Fruit fly (Drosophila melanogaster) whole organism, embryonic: ENCODE results near the gene nSMase.

Source experiments
- BtbVII ChIP-seq: fragments of 200-800 bp; sonication (Bioruptor generic); optimal IDR thresholded peaks from 3 replicates; lab custom pipeline; 2017; ENCODE audit warnings: missing biosample characterization, mild to moderate bottlenecking, missing genetic modification characterization
- CG10147 ChIP-seq: fragments of 200-800 bp; sonication (Bioruptor generic); optimal IDR thresholded peaks from 2 replicates; lab custom pipeline; 2019; ENCODE audit warnings: missing biosample characterization, mild to moderate bottlenecking, missing genetic modification characterization, moderate library complexity
- CG10431 ChIP-seq: fragments of 200-800 bp; sonication (Bioruptor generic); optimal IDR thresholded peaks from 3 replicates; lab custom pipeline; 2018; ENCODE audit warnings: missing biosample characterization, mild to moderate bottlenecking, missing genetic modification characterization
- CG10543 ChIP-seq: fragments of 200-800 bp; sonication (Bioruptor generic); optimal IDR thresholded peaks from 3 replicates; lab custom pipeline; 2017; ENCODE audit warnings: missing biosample characterization, mild to moderate bottlenecking, missing genetic modification characterization, moderate library complexity
- CG10654 ChIP-seq: fragments of 200-800 bp; sonication (Bioruptor generic); optimal IDR thresholded peaks from 2 replicates; lab custom pipeline; 2016; ENCODE audit warnings: missing biosample characterization, missing genetic modification characterization
- CG11085 ChIP-seq: fragments of 200-800 bp; sonication (Bioruptor generic); IDR thresholded peaks from 2 replicates; pipeline ENCODE4 v1.3.6; 2022; ENCODE audit warnings: missing biosample characterization, missing genetic modification characterization
- CG12391 ChIP-seq: fragments of 200-800 bp; sonication (Bioruptor generic); optimal IDR thresholded peaks from 3 replicates; lab custom pipeline; 2018; ENCODE audit warnings: missing biosample characterization, mild to moderate bottlenecking, missing genetic modification characterization, moderate library complexity
- CG12659 ChIP-seq: fragments of 200-800 bp; sonication (Bioruptor generic); optimal IDR thresholded peaks from 3 replicates; lab custom pipeline; 2017; ENCODE audit warnings: mild to moderate bottlenecking, missing biosample characterization, missing genetic modification reagents, missing genetic modification characterization
- CG13424 ChIP-seq: fragments of 200-800 bp; sonication (Bioruptor generic); optimal IDR thresholded peaks from 2 replicates; lab custom pipeline; 2019; ENCODE audit warnings: missing biosample characterization, mild to moderate bottlenecking, missing genetic modification characterization, moderate library complexity
- CG14050 ChIP-seq: fragments of 200-800 bp; sonication (Bioruptor generic); IDR thresholded peaks from 3 replicates; pipeline ENCODE4 v1.3.6; 2022; ENCODE audit warnings: missing biosample characterization, missing genetic modification characterization
- CG16779 ChIP-seq: fragments of 200-800 bp; sonication (Bioruptor generic); IDR thresholded peaks from 2 replicates; pipeline ENCODE4 v1.3.6; 2022; ENCODE audit warnings: missing biosample characterization, missing genetic modification characterization
- CG16815 ChIP-seq: fragments of 200-800 bp; sonication (Bioruptor generic); optimal IDR thresholded peaks from 3 replicates; lab custom pipeline; 2017; ENCODE audit warnings: missing biosample characterization, mild to moderate bottlenecking, missing genetic modification characterization
- CG2120 ChIP-seq: fragments of 200-800 bp; sonication (Bioruptor generic); optimal IDR thresholded peaks from 3 replicates; lab custom pipeline; 2016; ENCODE audit warnings: missing biosample characterization, missing genetic modification characterization
- CG32532 ChIP-seq: fragments of 200-800 bp; sonication (Bioruptor generic); IDR thresholded peaks from 2 replicates; pipeline ENCODE4 v1.3.6; 2022; ENCODE audit warnings: missing biosample characterization, missing genetic modification characterization
- CG33557 ChIP-seq: fragments of 200-800 bp; sonication (Bioruptor generic); optimal IDR thresholded peaks from 2 replicates; lab custom pipeline; 2019; ENCODE audit warnings: missing biosample characterization, mild to moderate bottlenecking, missing genetic modification characterization, moderate library complexity
- CG43689 ChIP-seq: fragments of 200-800 bp; sonication (Bioruptor generic); IDR thresholded peaks from 2 replicates; pipeline ENCODE4 v1.3.6; 2022; ENCODE audit warnings: missing biosample characterization, missing genetic modification characterization
- CG8281 ChIP-seq: fragments of 200-800 bp; sonication (Bioruptor generic); optimal IDR thresholded peaks from 2 replicates; lab custom pipeline; 2018; ENCODE audit warnings: missing biosample characterization, mild to moderate bottlenecking, missing genetic modification characterization, moderate library complexity
- CG8765 ChIP-seq: fragments of 200-800 bp; sonication (Bioruptor generic); IDR thresholded peaks from 2 replicates; pipeline ENCODE4 v1.3.6; 2022; ENCODE audit warnings: missing biosample characterization, missing genetic modification characterization
- Dip3 ChIP-seq: fragments of 200-800 bp; sonication (Bioruptor generic); optimal IDR thresholded peaks from 3 replicates; lab custom pipeline; 2016; ENCODE audit warnings: missing biosample characterization, missing genetic modification characterization
- E2f2 ChIP-seq: fragments of 200-800 bp; sonication (Bioruptor generic); IDR thresholded peaks from 2 replicates; pipeline ENCODE4 v1.3.6; 2022; ENCODE audit warnings: missing biosample characterization, missing genetic modification characterization
- Eip74EF ChIP-seq, 2 experiments: fragments of 200-800 bp in 1 of 2; fragments of >200 bp in 1 of 2; sonication (Bioruptor generic) in 1 of 2; optimal IDR thresholded peaks; 2 replicates each; lab custom pipeline; 2017 to 2019; ENCODE audit warnings: missing biosample characterization in 2 of 2, missing genetic modification characterization in 2 of 2, mild to moderate bottlenecking in 1 of 2, moderate library complexity in 1 of 2
- Elba2 ChIP-seq: fragments of 200-800 bp; sonication (Bioruptor generic); optimal IDR thresholded peaks from 3 replicates; lab custom pipeline; 2016; ENCODE audit warnings: missing biosample characterization, missing genetic modification characterization
- Ets65A ChIP-seq: fragments of 200-800 bp; sonication (Bioruptor generic); peaks from one replicate; lab custom pipeline; 2016; ENCODE audit warnings: missing biosample characterization, missing genetic modification characterization
- HmgD ChIP-seq: fragments of 200-800 bp; sonication (Bioruptor generic); optimal IDR thresholded peaks from 3 replicates; lab custom pipeline; 2016; ENCODE audit warnings: missing biosample characterization, missing genetic modification characterization
- HmgZ ChIP-seq: fragments of 200-800 bp; sonication (Bioruptor generic); optimal IDR thresholded peaks from 2 replicates; lab custom pipeline; 2018; ENCODE audit warnings: missing biosample characterization, mild to moderate bottlenecking, missing genetic modification characterization
- NFAT ChIP-seq: fragments of 200-800 bp; sonication (Bioruptor generic); IDR thresholded peaks from 2 replicates; pipeline ENCODE4 v1.3.6; 2022; ENCODE audit warnings: missing biosample characterization, missing genetic modification characterization
- Neu2 ChIP-seq: fragments of 200-800 bp; sonication (Bioruptor generic); optimal IDR thresholded peaks from 3 replicates; lab custom pipeline; 2016; ENCODE audit warnings: missing biosample characterization, missing genetic modification characterization, borderline replicate concordance
- Rfx ChIP-seq: fragments of 200-800 bp; sonication (Bioruptor generic); IDR thresholded peaks from 2 replicates; pipeline ENCODE4 v1.3.6; 2022; ENCODE audit warnings: missing biosample characterization, missing genetic modification characterization
- YL-1 ChIP-seq: fragments of 200-800 bp; sonication (Bioruptor generic); optimal IDR thresholded peaks from 3 replicates; lab custom pipeline; 2017; ENCODE audit warnings: missing biosample characterization, mild to moderate bottlenecking, missing genetic modification characterization
- abd-A ChIP-seq: fragments of 200-800 bp; sonication (Bioruptor generic); optimal IDR thresholded peaks from 3 replicates; lab custom pipeline; 2019; ENCODE audit warnings: missing biosample characterization, mild to moderate bottlenecking, missing genetic modification characterization, moderate library complexity
- caup ChIP-seq: fragments of 200-800 bp; sonication (Bioruptor generic); optimal IDR thresholded peaks from 3 replicates; lab custom pipeline; 2017; ENCODE audit warnings: missing biosample characterization, mild to moderate bottlenecking, missing genetic modification characterization, moderate library complexity; ENCODE audit not compliant: severe bottlenecking
- chif ChIP-seq, 2 experiments: fragments of 200-800 bp; sonication (Bioruptor generic); optimal IDR thresholded peaks; 3 replicates each; lab custom pipeline; 2016; ENCODE audit warnings: missing biosample characterization in 2 of 2, missing genetic modification characterization in 2 of 2
- chn ChIP-seq: fragments of 200-800 bp; sonication (Bioruptor generic); optimal IDR thresholded peaks from 2 replicates; lab custom pipeline; 2016; ENCODE audit warnings: missing biosample characterization, missing genetic modification characterization
- ci ChIP-seq: fragments of 200-800 bp; sonication (Bioruptor generic); IDR thresholded peaks from 3 replicates; pipeline ENCODE4 v1.3.6; 2022; ENCODE audit warnings: missing biosample characterization, missing genetic modification characterization
- dmrt99B ChIP-seq: fragments of 200-800 bp; sonication (Bioruptor generic); optimal IDR thresholded peaks from 2 replicates; lab custom pipeline; 2018; ENCODE audit warnings: missing biosample characterization, mild to moderate bottlenecking, missing genetic modification characterization, moderate library complexity
- eve ChIP-seq, 2 experiments: fragments of >200 bp; optimal IDR thresholded peaks; 2 replicates each; lab custom pipeline; 2017; ENCODE audit warnings: missing biosample characterization in 2 of 2, missing genetic modification characterization in 2 of 2
- ftz-f1 ChIP-seq: fragments of 200-800 bp; sonication (Bioruptor generic); optimal IDR thresholded peaks from 2 replicates; lab custom pipeline; 2016; ENCODE audit warnings: missing biosample characterization, missing genetic modification characterization
- h ChIP-seq: fragments of >200 bp; optimal IDR thresholded peaks from 2 replicates; lab custom pipeline; 2017
- hbn ChIP-seq: fragments of 200-800 bp; sonication (Bioruptor generic); IDR thresholded peaks from 2 replicates; pipeline ENCODE4 v1.3.6; 2022; ENCODE audit warnings: missing biosample characterization, missing genetic modification characterization; ENCODE audit not compliant: partially characterized antibody
- nmo ChIP-seq: fragments of 200-800 bp; sonication (Bioruptor generic); optimal IDR thresholded peaks from 2 replicates; lab custom pipeline; 2018; ENCODE audit warnings: missing biosample characterization, mild to moderate bottlenecking, missing genetic modification characterization, moderate library complexity
- nom ChIP-seq: fragments of 200-800 bp; sonication (Bioruptor generic); optimal IDR thresholded peaks from 2 replicates; lab custom pipeline; 2017; ENCODE audit warnings: missing biosample characterization, missing genetic modification characterization, mild to moderate bottlenecking, moderate library complexity, missing genetic modification reagents
- odd ChIP-seq: fragments of 200-800 bp; sonication (Bioruptor generic); optimal IDR thresholded peaks from 2 replicates; lab custom pipeline; 2017; ENCODE audit warnings: missing biosample characterization, mild to moderate bottlenecking, missing genetic modification characterization
- pnt ChIP-seq: fragments of 200-800 bp; sonication (Bioruptor generic); optimal IDR thresholded peaks from 3 replicates; lab custom pipeline; 2016; ENCODE audit warnings: missing biosample characterization, missing genetic modification characterization
- ranshi ChIP-seq: fragments of 200-800 bp; sonication (Bioruptor generic); IDR thresholded peaks from 2 replicates; pipeline ENCODE4 v1.3.6; 2022; ENCODE audit warnings: missing biosample characterization, missing genetic modification characterization
- row ChIP-seq: fragments of 200-800 bp; sonication (Bioruptor generic); IDR thresholded peaks from 3 replicates; pipeline ENCODE4 v1.3.6; 2022; ENCODE audit warnings: missing biosample characterization, missing genetic modification characterization
- sens-2 ChIP-seq: fragments of 200-800 bp; sonication (Bioruptor generic); IDR thresholded peaks from 2 replicates; pipeline ENCODE4 v1.3.6; 2022; ENCODE audit warnings: missing biosample characterization, missing genetic modification characterization
- sim ChIP-seq: fragments of 200-800 bp; sonication (Bioruptor generic); IDR thresholded peaks from 2 replicates; pipeline ENCODE4 v1.3.6; 2022; ENCODE audit warnings: missing biosample characterization, missing genetic modification characterization
- sna ChIP-seq: fragments of 200-800 bp; sonication (Bioruptor generic); IDR thresholded peaks from 2 replicates; pipeline ENCODE4 v1.3.6; 2022; ENCODE audit warnings: missing biosample characterization, missing genetic modification characterization; ENCODE audit not compliant: partially characterized antibody
- ssp ChIP-seq: fragments of 200-800 bp; sonication (Bioruptor generic); IDR thresholded peaks from 2 replicates; pipeline ENCODE4 v1.3.6; 2022; ENCODE audit warnings: missing biosample characterization, missing genetic modification characterization
- unc-4 ChIP-seq: fragments of 200-800 bp; sonication (Bioruptor generic); IDR thresholded peaks from 2 replicates; pipeline ENCODE4 v1.3.6; 2022; ENCODE audit warnings: missing biosample characterization, missing genetic modification characterization; ENCODE audit not compliant: partially characterized antibody
- zen2 ChIP-seq: fragments of 200-800 bp; sonication (Bioruptor generic); IDR thresholded peaks from 3 replicates; pipeline ENCODE4 v1.3.6; 2022; ENCODE audit warnings: missing biosample characterization, missing genetic modification characterization; ENCODE audit not compliant: partially characterized antibody

nSMase gene

dm6 chr3L:3194059-3194458 is 24.9 kb upstream of the nSMase start (continued):
- TF ChIP-seq CG12391 (tag; lab: Kevin White, UChicago) (peak; percentile 95), YL-1 (GFP tag; lab: Kevin White, UChicago) (peak; percentile 74), Eip74EF (GFP tag; optimal IDR thresholded peaks at IDR 0.05; lab: Kevin White, UChicago) (peak in 1 of 2 experiments; percentile 91), CG10654 (peak; percentile 87), hbn (GFP tag; lab: Robert Waterston, UW) (no peak), BtbVII (GFP tag; lab: Kevin White, UChicago) (peak; percentile 95), abd-A (tag; lab: Kevin White, UChicago) (peak; percentile 41), chif (GFP tag; optimal IDR thresholded peaks at IDR 0.05; lab: Kevin White, UChicago) (peak; percentile 47 to 57), CG11085 (peak; percentile 81), Rfx (GFP tag; lab: Robert Waterston, UW) (peak; percentile 92), Elba2 (GFP tag; lab: Kevin White, UChicago) (peak; percentile 55), zen2 (GFP tag; lab: Robert Waterston, UW) (no peak), CG10543 (peak; percentile 59), CG10431 (GFP tag; lab: Kevin White, UChicago) (peak; percentile 71), ranshi (GFP tag; lab: Robert Waterston, UW) (peak; percentile 95), caup (GFP tag; lab: Kevin White, UChicago) (peak; percentile 94), dmrt99B (peak; percentile 96), CG13424 (peak; percentile 93), Ets65A (peak; percentile 37), CG16815 (peak; percentile 85), nmo (GFP tag; lab: Kevin White, UChicago) (peak; percentile 96), unc-4 (no peak), CG2120 (peak; percentile 84), h (lab: Kevin White, UChicago) (no peak), CG14050 (GFP tag; lab: Robert Waterston, UW) (peak; percentile 88), Dip3 (GFP tag; lab: Kevin White, UChicago) (peak; percentile 61), CG8765 (GFP tag; lab: Robert Waterston, UW) (peak; percentile 81), nom (GFP tag; lab: Kevin White, UChicago) (peak; percentile 62), eve (GFP tag; optimal IDR thresholded peaks at IDR 0.05; lab: Kevin White, UChicago) (no peak), pnt (GFP tag; lab: Kevin White, UChicago) (peak; percentile 42), sim (GFP tag; lab: Robert Waterston, UW) (peak; percentile 92), ssp (GFP tag; lab: Robert Waterston, UW) (peak; percentile 79), CG16779 (GFP tag; lab: Robert Waterston, UW) (peak; percentile 84; the same call in 1 of the 2 replicates), sens-2 (peak; percentile 92), CG43689 (GFP tag; lab: Robert Waterston, UW) (peak; percentile 77), CG32532 (peak; percentile 94), odd (GFP tag; lab: Kevin White, UChicago) (peak; percentile 86), CG12659 (GFP tag; lab: Kevin White, UChicago) (peak; percentile 93), ftz-f1 (GFP tag; lab: Kevin White, UChicago) (no peak), Neu2 (GFP tag; lab: Kevin White, UChicago) (no peak), HmgD (no peak), HmgZ (tag; lab: Kevin White, UChicago) (peak; percentile 92), NFAT (peak; percentile 87), sna (GFP tag; lab: Robert Waterston, UW) (no peak), CG10147 (GFP tag; lab: Kevin White, UChicago) (peak; percentile 93), E2f2 (GFP tag; lab: Robert Waterston, UW) (peak; percentile 72), CG8281 (tag; lab: Kevin White, UChicago) (peak; percentile 77), ci (peak; percentile 97), CG33557 (peak; percentile 79), row (peak; percentile 95), chn (peak; percentile 76)
